Fruit fly (Drosophila melanogaster) whole organism, prepupa: ENCODE measurements around the gene unc-119.
A peak's percentile ranks its signal among the peaks of the same experiment; 100 is the strongest.

Experiments used
- Blimp-1 ChIP-seq: fragments of 200-800 bp; sonication (Bioruptor generic); optimal IDR thresholded peaks from 3 replicates; lab custom pipeline; 2017; ENCODE audit warnings: missing biosample characterization, missing genetic modification characterization, mild to moderate bottlenecking, moderate library complexity, missing genetic modification reagents
- CG10631 ChIP-seq: fragments of 200-800 bp; sonication (Bioruptor generic); optimal IDR thresholded peaks from 2 replicates; lab custom pipeline; 2016; ENCODE audit warnings: missing biosample characterization, missing genetic modification characterization
- CG11902 ChIP-seq: fragments of 200-800 bp; sonication (Bioruptor generic); optimal IDR thresholded peaks from 3 replicates; lab custom pipeline; 2016; ENCODE audit warnings: missing biosample characterization, missing genetic modification characterization
- CG15336 ChIP-seq: fragments of 200-800 bp; sonication (Bioruptor generic); IDR thresholded peaks from 2 replicates; pipeline ENCODE4 v1.3.6; 2022; ENCODE audit warnings: missing biosample characterization, missing genetic modification characterization
- CG1621 ChIP-seq: fragments of 200-800 bp; sonication (Bioruptor generic); optimal IDR thresholded peaks from 3 replicates; lab custom pipeline; 2018; ENCODE audit warnings: missing biosample characterization, mild to moderate bottlenecking, missing genetic modification characterization
- CG16779 ChIP-seq: fragments of 200-800 bp; sonication (Bioruptor generic); optimal IDR thresholded peaks from 3 replicates; lab custom pipeline; 2017; ENCODE audit warnings: missing biosample characterization, mild to moderate bottlenecking, missing genetic modification characterization
- CG3032 ChIP-seq: fragments of 200-800 bp; optimal IDR thresholded peaks from 2 replicates; lab custom pipeline; 2019; ENCODE audit warnings: missing biosample characterization, mild to moderate bottlenecking, missing genetic modification characterization, moderate library complexity
- CG31627 ChIP-seq: fragments of 200-800 bp; sonication (Bioruptor generic); optimal IDR thresholded peaks from 3 replicates; lab custom pipeline; 2016; ENCODE audit warnings: missing biosample characterization, missing genetic modification characterization
- CG32006 ChIP-seq: fragments of 200-800 bp; sonication (Bioruptor generic); optimal IDR thresholded peaks from 3 replicates; lab custom pipeline; 2017; ENCODE audit warnings: missing biosample characterization, mild to moderate bottlenecking, missing genetic modification characterization
- CG34406 ChIP-seq: fragments of 200-800 bp; sonication (Bioruptor generic); optimal IDR thresholded peaks from 3 replicates; lab custom pipeline; 2016; ENCODE audit warnings: missing biosample characterization, missing genetic modification characterization
- CG6163 ChIP-seq: fragments of 200-800 bp; sonication (Bioruptor generic); IDR thresholded peaks from 3 replicates; pipeline ENCODE4 v1.3.6; 2022; ENCODE audit warnings: missing biosample characterization, missing genetic modification characterization
- CG6792 ChIP-seq: fragments of 200-800 bp; sonication (Bioruptor generic); optimal IDR thresholded peaks from 3 replicates; lab custom pipeline; 2016; ENCODE audit warnings: missing biosample characterization, missing genetic modification characterization
- CG6808 ChIP-seq: fragments of 200-800 bp; sonication (Bioruptor generic); optimal IDR thresholded peaks from 3 replicates; lab custom pipeline; 2017; ENCODE audit warnings: missing biosample characterization, missing genetic modification characterization, mild to moderate bottlenecking, moderate library complexity, missing genetic modification reagents
- CG6854 ChIP-seq: fragments of 200-800 bp; sonication (Bioruptor generic); optimal IDR thresholded peaks from 2 replicates; lab custom pipeline; 2017; ENCODE audit warnings: missing biosample characterization, mild to moderate bottlenecking, missing genetic modification characterization
- CG7368 ChIP-seq: fragments of 200-800 bp; sonication (Bioruptor generic); optimal IDR thresholded peaks from 3 replicates; lab custom pipeline; 2016; ENCODE audit warnings: missing biosample characterization, missing genetic modification characterization
- Eip75B ChIP-seq: fragments of 200-800 bp; sonication (Bioruptor generic); optimal IDR thresholded peaks from 3 replicates; lab custom pipeline; 2016; ENCODE audit warnings: missing biosample characterization, missing genetic modification characterization
- Eip93F ChIP-seq: fragments of 200-800 bp; sonication (Bioruptor generic); optimal IDR thresholded peaks from 2 replicates; lab custom pipeline; 2016; ENCODE audit warnings: missing biosample characterization, mild to moderate bottlenecking, missing genetic modification characterization
- Ets96B ChIP-seq: fragments of 200-800 bp; optimal IDR thresholded peaks from 2 replicates; lab custom pipeline; 2019; ENCODE audit warnings: missing biosample characterization, mild to moderate bottlenecking, missing genetic modification characterization, moderate library complexity
- Gug ChIP-seq: fragments of 200-800 bp; sonication (Bioruptor generic); IDR thresholded peaks from 2 replicates; pipeline ENCODE4 v1.3.6; 2022; ENCODE audit warnings: missing biosample characterization, missing genetic modification characterization
- Met ChIP-seq: fragments of 200-800 bp; sonication (Bioruptor generic); optimal IDR thresholded peaks from 3 replicates; lab custom pipeline; 2016; ENCODE audit warnings: missing biosample characterization, missing genetic modification characterization
- Sox15 ChIP-seq: fragments of 200-800 bp; sonication (Bioruptor generic); optimal IDR thresholded peaks from 3 replicates; lab custom pipeline; 2016; ENCODE audit warnings: missing biosample characterization, missing genetic modification characterization
- cyc ChIP-seq: fragments of 200-800 bp; sonication (Bioruptor generic); optimal IDR thresholded peaks from 3 replicates; lab custom pipeline; 2016; ENCODE audit warnings: missing biosample characterization, missing genetic modification characterization
- dac ChIP-seq: fragments of 200-800 bp; sonication (Bioruptor generic); optimal IDR thresholded peaks from 2 replicates; lab custom pipeline; 2017; ENCODE audit warnings: missing biosample characterization, mild to moderate bottlenecking, missing genetic modification characterization
- dsx ChIP-seq: fragments of 200-800 bp; optimal IDR thresholded peaks from 3 replicates; lab custom pipeline; 2019; ENCODE audit warnings: missing biosample characterization, mild to moderate bottlenecking, missing genetic modification characterization, moderate library complexity; ENCODE audit not compliant: poor library complexity, severe bottlenecking
- eg ChIP-seq: fragments of 200-800 bp; sonication (Bioruptor generic); IDR thresholded peaks from 3 replicates; pipeline ENCODE4 v1.3.6; 2022; ENCODE audit warnings: missing biosample characterization, missing genetic modification characterization
- esn ChIP-seq: fragments of 200-800 bp; sonication (Bioruptor generic); optimal IDR thresholded peaks from 2 replicates; lab custom pipeline; 2016; ENCODE audit warnings: missing biosample characterization, mild to moderate bottlenecking, missing genetic modification characterization, moderate library complexity
- fd59A ChIP-seq: fragments of 200-800 bp; sonication (Bioruptor generic); optimal IDR thresholded peaks from 2 replicates; lab custom pipeline; 2017; ENCODE audit warnings: missing biosample characterization, mild to moderate bottlenecking, missing genetic modification characterization, missing genetic modification reagents
- fd85E ChIP-seq: fragments of 200-800 bp; sonication (Bioruptor generic); optimal IDR thresholded peaks from 3 replicates; lab custom pipeline; 2016; ENCODE audit warnings: missing biosample characterization, missing genetic modification characterization
- fkh ChIP-seq: fragments of 200-800 bp; sonication (Bioruptor generic); optimal IDR thresholded peaks from 3 replicates; lab custom pipeline; 2017; ENCODE audit warnings: missing biosample characterization, mild to moderate bottlenecking, missing genetic modification characterization, moderate library complexity
- salr ChIP-seq, 2 experiments: fragments of 200-800 bp; sonication (Bioruptor generic); optimal IDR thresholded peaks; 3 replicates each; lab custom pipeline; 2016 to 2018; ENCODE audit warnings: missing biosample characterization in 2 of 2, missing genetic modification characterization in 2 of 2, mild to moderate bottlenecking in 1 of 2

unc-119 gene

DNA sequence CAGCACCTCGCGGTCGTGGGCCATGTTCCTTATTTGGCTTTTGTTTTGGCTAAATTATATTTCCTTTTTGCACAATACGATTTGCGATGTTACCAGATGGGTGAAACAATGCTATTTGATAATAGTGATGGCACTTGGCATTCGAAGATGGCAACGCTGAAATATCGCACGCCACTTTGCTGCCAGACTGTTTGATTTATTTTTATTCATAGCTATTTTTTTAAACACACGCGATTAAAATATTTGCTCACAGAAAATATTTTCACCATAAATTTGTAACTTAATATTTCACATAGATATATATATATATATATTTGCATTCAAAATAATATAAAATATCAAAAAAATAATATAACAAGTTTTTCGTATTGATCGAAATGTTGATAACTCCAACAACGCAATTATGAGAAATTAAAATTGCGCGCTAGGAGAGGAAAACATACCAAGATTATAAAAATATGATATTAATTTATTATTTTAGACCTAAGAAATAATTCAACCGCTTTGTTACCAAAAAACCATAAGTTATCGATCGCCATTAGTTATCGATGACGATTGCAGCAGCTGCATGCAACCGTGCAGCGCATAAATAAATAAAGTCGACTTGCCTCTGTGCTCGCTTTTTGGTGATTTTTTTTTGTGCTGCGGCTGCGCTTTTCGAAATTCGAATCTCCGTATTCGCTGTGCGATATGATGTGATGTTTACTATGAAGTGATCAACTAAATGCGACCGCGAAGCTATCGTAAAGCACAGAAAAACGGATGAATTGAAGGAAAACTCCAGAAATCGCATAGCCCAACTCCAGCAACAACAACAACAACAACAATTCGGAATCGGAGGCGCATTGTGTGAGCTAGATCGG, 32.8 kb upstream of the unc-119 start, which contains the start of the genes Atg5 and Dok (continued):
- TF ChIP-seq Met (GFP tag; lab: Kevin White, UChicago) (no peak), cyc (GFP tag; lab: Kevin White, UChicago) (peak; percentile 33), fkh (GFP tag; lab: Kevin White, UChicago) (peak; percentile 28), dac (GFP tag; lab: Kevin White, UChicago) (no peak), CG10631 (GFP tag; lab: Kevin White, UChicago) (peak; percentile 36), esn (GFP tag; lab: Kevin White, UChicago) (no peak), Ets96B (tag; lab: Kevin White, UChicago) (no peak)

DNA sequence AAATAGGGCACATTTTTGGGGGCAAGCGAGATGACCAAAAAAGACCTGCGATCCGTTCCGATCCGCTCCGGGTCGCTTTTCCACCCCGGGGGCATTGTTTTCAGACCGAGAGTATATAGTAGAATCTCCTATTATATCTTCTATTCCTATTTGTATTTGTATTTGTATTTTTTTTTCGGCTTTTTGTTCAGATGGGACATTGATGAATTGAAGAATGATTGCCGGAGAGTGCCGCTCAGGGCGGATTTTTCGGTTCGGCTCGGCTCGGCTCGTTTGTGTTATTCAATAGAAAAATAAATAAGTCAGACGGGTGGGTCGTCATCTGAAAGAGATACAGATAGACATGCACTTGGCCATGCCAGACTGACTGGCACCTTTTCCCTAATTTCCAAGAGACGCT, 30.7 kb upstream of the unc-119 start:
- TF ChIP-seq fkh (GFP tag; lab: Kevin White, UChicago) (peak; percentile 3), eg (GFP tag; lab: Robert Waterston, UW) (no peak)

DNA sequence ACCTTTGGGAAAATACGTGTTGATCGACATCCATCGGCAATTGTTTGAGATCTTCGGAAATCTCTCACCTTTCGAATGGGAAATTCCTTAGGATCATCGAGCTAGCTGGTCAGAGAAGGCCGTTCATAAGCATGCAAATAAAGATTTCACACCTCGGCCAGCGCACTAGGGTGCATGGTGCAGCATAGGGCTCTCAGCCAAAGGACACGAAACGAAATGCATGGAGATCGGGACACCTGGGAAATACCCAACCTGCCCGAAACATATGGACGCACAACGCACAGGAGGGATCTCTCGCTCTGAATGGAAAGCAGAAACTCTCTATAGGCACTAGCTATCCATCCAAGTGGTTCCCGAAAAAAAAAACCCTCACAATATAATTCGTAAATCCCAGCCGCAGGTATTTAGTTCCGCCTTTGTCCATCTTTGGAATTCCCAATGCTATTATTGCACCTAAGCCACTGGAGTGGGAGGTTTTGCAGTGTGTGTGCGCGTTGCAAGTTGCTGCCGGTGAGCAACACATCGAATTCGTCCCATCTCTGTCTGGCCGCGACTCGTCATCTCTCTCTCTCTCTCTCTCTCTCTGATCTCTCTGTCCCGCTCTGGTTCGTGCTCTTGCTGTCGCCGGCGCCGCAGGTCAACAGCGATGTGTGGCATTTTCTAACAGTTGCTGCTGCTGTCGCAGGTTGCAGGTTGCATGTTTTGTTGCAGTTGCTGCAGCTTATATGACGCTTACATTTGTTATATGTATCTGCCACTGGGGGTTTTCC, 29.5 kb upstream of the unc-119 start:
- TF ChIP-seq CG6854 (GFP tag; lab: Kevin White, UChicago), result no peak
- no peak for TF ChIP-seq salr (GFP tag; optimal IDR thresholded peaks at IDR 0.05; lab: Kevin White, UChicago)
- TF ChIP-seq CG31627, result no peak
- TF ChIP-seq fd59A (GFP tag; lab: Kevin White, UChicago), result no peak
- TF ChIP-seq fkh (GFP tag; lab: Kevin White, UChicago), result peak; percentile 10
- 0 out of 2 replicates have a peak, but pooled peaks have one; percentile 7 for TF ChIP-seq CG15336 (GFP tag; lab: Robert Waterston, UW)
- no peak for TF ChIP-seq Eip75B

DNA sequence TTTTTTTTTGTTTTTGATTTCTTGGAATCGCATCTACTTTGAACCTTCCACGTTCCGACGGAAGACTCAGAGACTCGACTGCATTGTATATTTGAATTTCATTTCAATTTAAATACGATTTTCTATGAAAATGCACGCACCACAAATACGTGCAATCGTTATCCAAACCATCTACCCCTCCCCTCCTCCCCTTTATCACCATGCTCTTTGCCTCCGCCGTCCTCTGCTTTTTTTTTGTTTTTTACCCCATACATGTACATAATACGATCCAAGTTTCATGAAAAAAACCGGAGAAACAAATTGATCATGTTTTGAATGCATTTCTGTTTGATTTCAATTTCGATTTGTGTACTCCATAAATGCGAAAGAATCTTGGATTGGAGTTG, 28.6 kb upstream of the unc-119 start:
- TF ChIP-seq Sox15 (GFP tag; lab: Kevin White, UChicago) (no peak), CG1621 (no peak), CG6808 (GFP tag; lab: Kevin White, UChicago) (no peak), CG32006 (GFP tag; lab: Kevin White, UChicago) (no peak), CG16779 (tag; lab: Kevin White, UChicago) (no peak), Blimp-1 (GFP tag; lab: Kevin White, UChicago) (no peak), Gug (GFP tag; lab: Robert Waterston, UW) (no peak), esn (GFP tag; lab: Kevin White, UChicago) (no peak), CG34406 (GFP tag; lab: Kevin White, UChicago) (no peak), fd85E (GFP tag; lab: Kevin White, UChicago) (no peak), Eip93F (GFP tag; lab: Kevin White, UChicago) (no peak), dsx (no peak), CG7368 (GFP tag; lab: Kevin White, UChicago) (no peak), CG3032 (tag; lab: Kevin White, UChicago) (no peak), CG6792 (no peak), CG15336 (GFP tag; lab: Robert Waterston, UW) (no peak), CG6163 (GFP tag; lab: Robert Waterston, UW) (no peak), Met (GFP tag; lab: Kevin White, UChicago) (no peak), dac (GFP tag; lab: Kevin White, UChicago) (no peak), CG11902 (GFP tag; lab: Kevin White, UChicago) (no peak)
